Worm (Caenorhabditis elegans): Measurements from ENCODE around the gene T09A5.14.

DNA sequence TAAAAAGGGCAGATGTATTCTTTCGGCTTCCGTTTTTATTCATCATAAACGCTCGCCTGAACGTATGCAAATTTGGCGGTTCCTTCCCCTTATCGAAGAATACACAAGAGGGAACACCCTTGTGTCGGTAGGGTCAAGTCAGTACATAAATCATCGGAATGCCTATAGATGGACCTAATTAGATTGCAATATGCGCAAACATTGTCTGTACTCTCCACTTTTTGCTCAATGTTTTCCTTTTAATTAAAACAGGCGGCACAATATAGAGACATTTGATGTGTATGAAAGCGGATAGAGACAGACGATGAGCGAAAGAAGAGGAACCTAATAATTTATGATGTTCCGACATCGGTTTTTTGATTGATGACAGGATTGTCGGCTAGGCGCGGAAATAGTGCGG is 17.9 kb upstream of the T09A5.14 start:
- TF ChIP-seq lin-13 (tag; optimal IDR thresholded peaks at IDR 0.05) (no peak), pha-4 (tag; optimal IDR thresholded peaks at IDR 0.05) (peak; percentile 43), ces-1 (GFP tag; optimal IDR thresholded peaks at IDR 0.05) (peak; percentile 67), unc-120 (tag; optimal IDR thresholded peaks at IDR 0.05; ENCODE audit: poor library complexity, severe bottlenecking) (no peak), nhr-237 (tag; optimal IDR thresholded peaks at IDR 0.05) (no peak), nhr-12 (tag; optimal IDR thresholded peaks at IDR 0.05) (no peak)
